Worm (Caenorhabditis elegans): Measurements from ENCODE around the gene C15C8.4.

DNA sequence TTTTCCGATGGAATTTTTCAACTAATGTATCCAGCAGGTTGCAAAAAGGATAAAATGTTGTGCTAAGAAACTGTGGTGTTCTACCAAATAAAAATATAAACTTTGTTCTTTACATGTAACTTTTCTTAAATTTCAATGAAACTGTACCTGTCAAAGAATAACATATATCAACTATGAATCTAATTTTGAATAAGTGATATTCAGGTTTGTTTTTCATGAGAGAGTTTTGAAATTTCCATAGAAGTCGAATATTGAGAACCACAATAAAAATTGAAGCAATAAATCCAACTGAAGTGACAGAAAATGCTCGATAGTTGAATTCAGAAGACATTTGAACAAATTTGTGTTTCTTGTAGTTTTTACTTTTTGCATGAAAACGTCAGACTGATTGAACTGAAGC, 42.9 kb upstream of the C15C8.4 start, which contains the start of gene srbc-43:
- TF ChIP-seq K09A11.1 (tag; optimal IDR thresholded peaks at IDR 0.05; ENCODE audit: insufficient read depth), result no peak
- no peak for TF ChIP-seq pha-4 (tag; optimal IDR thresholded peaks at IDR 0.05)
- TF ChIP-seq ets-4 (tag; optimal IDR thresholded peaks at IDR 0.05), result no peak
- no peak for TF ChIP-seq tbx-2 (tag; optimal IDR thresholded peaks at IDR 0.05)
- TF ChIP-seq pag-3 (tag; optimal IDR thresholded peaks at IDR 0.05; ENCODE audit: borderline replicate concordance), result no peak
- TF ChIP-seq pros-1 (tag; optimal IDR thresholded peaks at IDR 0.05), result no peak
- no peak for TF ChIP-seq ceh-14 (tag; optimal IDR thresholded peaks at IDR 0.05)
- no peak for TF ChIP-seq fkh-10 (GFP tag; optimal IDR thresholded peaks at IDR 0.05)

Measured in whole organism, late embryonic.